Fruit fly (Drosophila melanogaster): ENCODE measurements around the gene SrpRalpha.

The SrpRalpha gene

DNA sequence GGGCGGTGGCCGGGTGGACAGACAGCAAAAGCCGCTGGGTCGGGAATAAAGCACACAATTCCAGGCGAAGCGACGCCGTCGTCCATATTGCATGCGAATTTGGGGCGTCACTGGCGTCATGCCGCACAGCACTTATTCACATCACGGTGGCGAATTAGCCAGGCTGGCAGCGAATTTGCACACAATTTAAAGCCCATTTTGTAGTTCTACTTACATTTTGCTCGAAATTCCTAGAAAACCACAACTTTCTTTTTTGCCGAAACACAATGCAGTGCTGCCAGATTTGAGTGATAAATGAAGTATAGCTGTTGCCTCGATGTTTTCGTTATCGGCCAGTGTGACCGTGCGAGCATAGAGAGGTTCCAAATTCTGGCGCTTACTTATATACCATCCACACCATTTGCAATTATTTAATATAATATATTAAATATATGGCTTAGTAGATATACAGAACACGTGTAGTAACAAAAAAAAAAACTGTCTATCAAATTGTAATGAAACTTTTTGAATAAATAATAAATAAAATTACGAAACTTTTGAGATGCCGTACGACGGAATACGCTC, 19.5 kb upstream of the SrpRalpha start, which contains the start of gene Ran:
Gene Ran (minus strand): TSS at position 445 of the 564 bp plus-strand sequence.
- no peak for TF ChIP-seq psq (optimal IDR thresholded peaks at IDR 0.05)
- no peak for TF ChIP-seq pan (optimal IDR thresholded peaks at IDR 0.05)
- no peak for TF ChIP-seq Dll (optimal IDR thresholded peaks at IDR 0.05)
- no peak for TF ChIP-seq usp (GFP tag; optimal IDR thresholded peaks at IDR 0.05)
- no peak for TF ChIP-seq EcR (GFP tag; optimal IDR thresholded peaks at IDR 0.05)
- TF ChIP-seq CG8478 (optimal IDR thresholded peaks at IDR 0.05), result no peak

dm6 chrX:11147553-11148067, 18.7 kb upstream of the SrpRalpha start:
- TF ChIP-seq EcR (GFP tag; optimal IDR thresholded peaks at IDR 0.05), result no peak

DNA sequence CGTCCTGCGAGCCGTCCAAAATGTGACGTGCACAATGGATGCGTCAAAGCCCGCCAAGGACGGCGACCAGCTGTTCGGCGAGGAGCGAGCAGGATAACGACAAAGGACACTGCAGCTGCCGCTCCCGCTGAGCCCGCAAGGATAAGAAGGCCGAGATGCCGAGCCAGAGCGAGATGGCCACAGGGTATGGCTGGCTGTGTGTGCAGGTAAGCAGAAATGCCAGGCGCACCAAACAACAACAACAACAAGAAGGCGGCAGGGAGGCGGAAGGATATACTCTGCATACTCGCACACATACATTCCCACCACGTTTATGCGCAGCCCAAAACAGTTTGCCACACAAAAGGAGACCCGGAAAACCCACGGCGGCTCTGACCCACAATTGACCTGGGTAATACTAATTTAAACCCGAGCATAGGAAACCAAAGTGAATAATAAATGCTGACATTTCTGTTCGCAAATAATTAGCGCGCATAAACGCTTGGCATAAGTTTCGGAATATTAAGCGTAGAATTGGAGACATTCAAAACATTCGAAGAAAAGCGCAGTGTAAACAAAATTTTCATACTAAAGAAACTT, 17.8 kb upstream of the SrpRalpha start:
- TF ChIP-seq Dll (optimal IDR thresholded peaks at IDR 0.05) (no peak), pan (optimal IDR thresholded peaks at IDR 0.05) (no peak), psq (optimal IDR thresholded peaks at IDR 0.05) (no peak), usp (GFP tag; optimal IDR thresholded peaks at IDR 0.05) (no peak), CG8478 (optimal IDR thresholded peaks at IDR 0.05) (no peak), EcR (GFP tag; optimal IDR thresholded peaks at IDR 0.05) (no peak)

- TF ChIP-seq EcR (GFP tag; optimal IDR thresholded peaks at IDR 0.05) (no peak), Dll (optimal IDR thresholded peaks at IDR 0.05) (no peak), psq (optimal IDR thresholded peaks at IDR 0.05) (no peak), pan (optimal IDR thresholded peaks at IDR 0.05) (no peak)
Observed at dm6 chrX:11144575-11144974, 15.7 kb upstream of the SrpRalpha start.

- TF ChIP-seq psq (optimal IDR thresholded peaks at IDR 0.05), result no peak
- TF ChIP-seq usp (GFP tag; optimal IDR thresholded peaks at IDR 0.05), result no peak
- no peak for TF ChIP-seq EcR (GFP tag; optimal IDR thresholded peaks at IDR 0.05)
- TF ChIP-seq pan (optimal IDR thresholded peaks at IDR 0.05), result no peak
- no peak for TF ChIP-seq CG8478 (optimal IDR thresholded peaks at IDR 0.05)
- TF ChIP-seq Dll (optimal IDR thresholded peaks at IDR 0.05), result no peak
Observed at dm6 chrX:11143820-11144219, 14.9 kb upstream of the SrpRalpha start, which contains the start of gene CG15201. CG15201 (plus strand) TSS chrX:11144120.

DNA sequence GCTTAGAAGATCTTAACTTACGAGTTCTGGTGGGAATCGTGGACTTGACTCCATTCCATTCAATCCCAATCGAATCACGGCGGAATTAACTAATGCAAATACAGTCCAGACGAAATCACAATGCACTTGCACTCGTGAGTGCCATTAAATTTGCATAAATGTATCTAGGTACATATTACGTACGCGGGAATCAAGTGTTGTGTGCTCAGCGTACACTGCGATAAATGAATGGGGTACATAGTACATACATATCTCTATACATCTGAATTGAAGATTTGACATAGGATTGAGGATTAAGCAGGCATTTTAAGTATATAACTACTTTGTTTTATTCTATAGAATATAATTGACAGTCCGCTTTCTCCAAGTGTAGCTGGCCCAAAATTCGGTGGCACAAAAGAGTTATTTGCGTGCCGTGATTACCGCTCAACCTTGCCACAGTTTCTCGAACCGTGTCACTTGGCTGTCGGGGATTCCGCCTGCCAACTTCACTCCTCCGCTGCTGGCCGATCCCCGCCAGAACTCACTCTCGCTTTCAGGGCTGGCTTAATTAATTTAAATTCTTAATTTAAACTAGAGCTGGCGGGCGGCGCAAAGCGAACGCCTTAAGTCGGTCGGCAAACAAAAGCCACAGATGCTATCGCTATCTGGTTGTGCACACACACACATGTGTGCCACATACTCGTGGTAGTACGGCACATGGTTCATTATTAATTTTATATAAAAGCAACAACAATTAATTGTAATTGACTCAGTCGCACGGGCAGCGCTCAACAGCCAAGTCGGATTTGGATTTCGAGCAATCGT, 13.1 kb upstream of the SrpRalpha start, which contains the start of the genes CG15199 and CG15202:
Gene CG15199 (minus strand): TSS at position 51 of the 807 bp plus-strand sequence.
Gene CG15202 (plus strand): TSS at position 757 of the 807 bp plus-strand sequence.
- no peak for TF ChIP-seq psq (optimal IDR thresholded peaks at IDR 0.05)
- no peak for TF ChIP-seq pan (optimal IDR thresholded peaks at IDR 0.05)
- TF ChIP-seq EcR (GFP tag; optimal IDR thresholded peaks at IDR 0.05), result no peak
- no peak for TF ChIP-seq Dll (optimal IDR thresholded peaks at IDR 0.05)
- no peak for TF ChIP-seq CG8478 (optimal IDR thresholded peaks at IDR 0.05)
- no peak for TF ChIP-seq usp (GFP tag; optimal IDR thresholded peaks at IDR 0.05)

dm6 chrX:11140163-11140562, 11.3 kb upstream of the SrpRalpha start, which contains the start of gene ssp7:
ssp7 (minus strand) TSS chrX:11140263.
- TF ChIP-seq CG8478 (optimal IDR thresholded peaks at IDR 0.05) (no peak), Dll (optimal IDR thresholded peaks at IDR 0.05) (no peak), pan (optimal IDR thresholded peaks at IDR 0.05) (no peak), usp (GFP tag; optimal IDR thresholded peaks at IDR 0.05) (no peak), EcR (GFP tag; optimal IDR thresholded peaks at IDR 0.05) (no peak), psq (optimal IDR thresholded peaks at IDR 0.05) (no peak)

dm6 chrX:11137566-11138186, 8.8 kb upstream of the SrpRalpha start, which contains the start of gene CDK2AP1:
CDK2AP1 (plus strand) TSS chrX:11137859.
- TF ChIP-seq usp (GFP tag; optimal IDR thresholded peaks at IDR 0.05) (no peak), pan (optimal IDR thresholded peaks at IDR 0.05) (no peak), Dll (optimal IDR thresholded peaks at IDR 0.05) (no peak), EcR (GFP tag; optimal IDR thresholded peaks at IDR 0.05) (no peak), psq (optimal IDR thresholded peaks at IDR 0.05) (no peak), CG8478 (optimal IDR thresholded peaks at IDR 0.05) (no peak)

dm6 chrX:11136587-11137512, 8.0 kb upstream of the SrpRalpha start, which contains the start of gene Klp10A:
Klp10A (minus strand) TSS chrX:11137118.
- TF ChIP-seq usp (GFP tag; optimal IDR thresholded peaks at IDR 0.05) (no peak), psq (optimal IDR thresholded peaks at IDR 0.05) (no peak), CG8478 (optimal IDR thresholded peaks at IDR 0.05) (no peak), EcR (GFP tag; optimal IDR thresholded peaks at IDR 0.05) (no peak), pan (optimal IDR thresholded peaks at IDR 0.05) (no peak), Dll (optimal IDR thresholded peaks at IDR 0.05) (no peak)

DNA sequence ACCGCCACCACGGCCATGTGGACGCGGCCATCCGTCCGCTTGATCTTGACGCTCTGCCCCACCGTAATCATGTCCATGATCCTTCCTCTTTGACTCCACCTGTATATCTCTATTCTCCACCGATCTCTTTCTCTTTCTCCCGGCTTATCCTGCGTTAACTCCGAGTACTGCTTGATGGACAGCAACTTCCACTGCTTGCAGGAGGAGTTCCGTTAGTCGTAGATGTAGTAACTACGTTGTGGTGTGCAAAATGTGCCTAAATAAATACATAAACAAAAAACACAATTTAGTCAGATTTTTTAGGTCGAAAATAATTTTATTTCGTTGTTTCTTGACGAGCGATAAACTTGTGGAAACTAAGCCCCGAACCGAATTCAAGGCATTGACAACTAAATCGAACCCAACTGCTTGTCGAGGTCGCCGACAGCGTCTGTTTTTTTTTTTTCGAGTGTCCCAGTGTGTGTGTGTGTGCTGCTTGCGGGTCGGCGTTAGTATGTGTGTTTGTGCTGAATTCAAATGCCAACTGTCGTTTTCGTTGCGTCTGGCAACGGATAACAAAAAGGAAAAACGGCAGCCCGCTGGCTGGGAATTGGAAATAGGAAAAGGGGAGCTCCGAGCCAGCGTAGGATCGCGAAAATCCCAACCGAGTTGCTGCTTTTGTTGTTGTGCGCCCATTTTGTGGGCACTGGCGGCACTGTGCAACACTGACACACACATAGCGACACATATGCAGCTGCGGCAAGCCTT, 7.1 kb upstream of the SrpRalpha start:
- TF ChIP-seq usp (GFP tag; optimal IDR thresholded peaks at IDR 0.05) (no peak), psq (optimal IDR thresholded peaks at IDR 0.05) (no peak), CG8478 (optimal IDR thresholded peaks at IDR 0.05) (no peak), pan (optimal IDR thresholded peaks at IDR 0.05) (no peak), Dll (optimal IDR thresholded peaks at IDR 0.05) (no peak), EcR (GFP tag; optimal IDR thresholded peaks at IDR 0.05) (no peak)
